Worm (Caenorhabditis elegans) whole organism, early embryonic: ENCODE results near the gene nhr-88.

Experiments used
- B0310.2 ChIP-seq: sonication (generic microtip); optimal IDR thresholded peaks from 2 replicates; lab custom pipeline; 2016; ENCODE audit warnings: mild to moderate bottlenecking, missing genetic modification characterization, missing compliant biosample characterization
- F13C5.2 ChIP-seq: sonication (generic microtip); optimal IDR thresholded peaks from 2 replicates; lab custom pipeline; 2017; ENCODE audit warnings: mild to moderate bottlenecking, missing genetic modification characterization, inconsistent platforms, missing compliant biosample characterization
- aly-1 ChIP-seq: sonication (generic microtip); optimal IDR thresholded peaks from 2 replicates; lab custom pipeline; 2016; ENCODE audit warnings: missing genetic modification characterization, missing compliant biosample characterization
- ceh-13 ChIP-seq: fragments of 200-800 bp; sonication (Bioruptor generic); optimal IDR thresholded peaks from 2 replicates; lab custom pipeline; 2018; ENCODE audit warnings: mild to moderate bottlenecking, missing genetic modification characterization, missing compliant biosample characterization
- ceh-36 ChIP-seq: sonication (generic microtip); optimal IDR thresholded peaks from 2 replicates; lab custom pipeline; 2016; ENCODE audit warnings: missing genetic modification characterization, inconsistent platforms, missing compliant biosample characterization
- ets-7 ChIP-seq: sonication (generic microtip); optimal IDR thresholded peaks from 2 replicates; lab custom pipeline; 2016; ENCODE audit warnings: missing genotype, missing genetic modification characterization, missing compliant biosample characterization
- flt-1 ChIP-seq: fragments of 200-800 bp; sonication (Bioruptor generic); IDR thresholded peaks from 2 replicates; pipeline ENCODE4 v1.3.6; 2022; ENCODE audit warnings: missing genetic modification characterization, missing compliant biosample characterization
- hmbx-1 ChIP-seq: sonication (generic microtip); optimal IDR thresholded peaks from 2 replicates; lab custom pipeline; 2016; ENCODE audit warnings: mild to moderate bottlenecking, missing genetic modification characterization, missing compliant biosample characterization
- hmg-4 ChIP-seq: fragments of 200-800 bp; sonication (Bioruptor generic); optimal IDR thresholded peaks from 2 replicates; lab custom pipeline; 2018; ENCODE audit warnings: mild to moderate bottlenecking, missing genetic modification characterization, missing compliant biosample characterization
- hnd-1 ChIP-seq: sonication (generic microtip); optimal IDR thresholded peaks from 2 replicates; lab custom pipeline; 2016; ENCODE audit warnings: missing genetic modification characterization, missing compliant biosample characterization
- pes-1 ChIP-seq: fragments of 200-800 bp; sonication (Bioruptor generic); IDR thresholded peaks from 2 replicates; pipeline ENCODE4 v1.3.6; 2022; ENCODE audit warnings: missing genetic modification reagents, missing genetic modification characterization, missing compliant biosample characterization
- scrt-1 ChIP-seq: fragments of 200-800 bp; sonication (Bioruptor generic); IDR thresholded peaks from 2 replicates; pipeline ENCODE4 v1.3.6; 2022; ENCODE audit warnings: missing genetic modification characterization, missing compliant biosample characterization
- sea-1 ChIP-seq: fragments of 200-800 bp; sonication (Bioruptor generic); conservative IDR thresholded peaks from 2 replicates; pipeline ENCODE4 v1.3.6; 2022; ENCODE audit warnings: missing genetic modification characterization, missing compliant biosample characterization
- tbx-11 ChIP-seq: fragments of 200-800 bp; sonication (Bioruptor generic); IDR thresholded peaks from 2 replicates; pipeline ENCODE4 v1.3.6; 2022; ENCODE audit warnings: missing genetic modification characterization, missing compliant biosample characterization
- tbx-37 ChIP-seq: fragments of 200-800 bp; sonication (Bioruptor generic); conservative IDR thresholded peaks from 2 replicates; pipeline ENCODE4 v1.3.6; 2022; ENCODE audit warnings: missing genetic modification reagents, missing genetic modification characterization, missing compliant biosample characterization
- tra-4 ChIP-seq: sonication (generic microtip); optimal IDR thresholded peaks from 2 replicates; lab custom pipeline; 2017; ENCODE audit warnings: missing genetic modification characterization, missing compliant biosample characterization

The nhr-88 gene

ce11 chrII:3008400-3008799, 32.0 kb downstream of the nhr-88 start, which contains the start of gene sdz-5:
sdz-5 (plus strand) TSS chrII:3008700.
- TF ChIP-seq hnd-1 (tag; lab: Kevin White, UChicago) (no peak), hmbx-1 (tag; lab: Kevin White, UChicago) (no peak), tbx-11 (no peak), pes-1 (GFP tag; lab: Robert Waterston, UW) (no peak)

- TF ChIP-seq hmg-4 (GFP tag; lab: Kevin White, UChicago) (no peak), B0310.2 (tag; lab: Kevin White, UChicago) (no peak), hnd-1 (tag; lab: Kevin White, UChicago) (no peak), flt-1 (GFP tag; lab: Robert Waterston, UW) (no peak), tbx-37 (GFP tag; lab: Robert Waterston, UW) (no peak), tra-4 (tag; lab: Kevin White, UChicago) (no peak), sea-1 (GFP tag; lab: Robert Waterston, UW) (no peak)
Measured at ce11 chrII:3012133-3012532, 35.7 kb downstream of the nhr-88 start, which contains the start of gene C41H7.9. C41H7.9 (minus strand) TSS chrII:3012233.

ce11 chrII:3014196-3014849, 37.9 kb downstream of the nhr-88 start, which contains the start of gene C41H7.2:
C41H7.2 (plus strand) TSS chrII:3014817.
- TF ChIP-seq ets-7 (tag; lab: Kevin White, UChicago) (no peak), pes-1 (GFP tag; lab: Robert Waterston, UW) (no peak), ceh-13 (GFP tag; lab: Kevin White, UChicago) (no peak)

- no peak for TF ChIP-seq aly-1 (tag; lab: Kevin White, UChicago)
- no peak for TF ChIP-seq ceh-36 (tag; lab: Kevin White, UChicago)
- no peak for TF ChIP-seq F13C5.2 (tag; lab: Kevin White, UChicago)
- no peak for TF ChIP-seq hnd-1 (tag; lab: Kevin White, UChicago)
- no peak for TF ChIP-seq tbx-11
- no peak for TF ChIP-seq sea-1 (GFP tag; lab: Robert Waterston, UW)
- no peak for TF ChIP-seq tra-4 (tag; lab: Kevin White, UChicago)
- TF ChIP-seq pes-1 (GFP tag; lab: Robert Waterston, UW) = no peak
Measured at ce11 chrII:3019807-3020206, 43.4 kb downstream of the nhr-88 start, which contains the start of gene clec-3. clec-3 (minus strand) TSS chrII:3019907.

- TF ChIP-seq tra-4 (tag; lab: Kevin White, UChicago) (no peak), B0310.2 (tag; lab: Kevin White, UChicago) (no peak), tbx-37 (GFP tag; lab: Robert Waterston, UW) (no peak), ceh-36 (tag; lab: Kevin White, UChicago) (no peak), sea-1 (GFP tag; lab: Robert Waterston, UW) (no peak), F13C5.2 (tag; lab: Kevin White, UChicago) (no peak), aly-1 (tag; lab: Kevin White, UChicago) (no peak)
Measured at ce11 chrII:3020899-3021298, 44.5 kb downstream of the nhr-88 start.

- TF ChIP-seq F13C5.2 (tag; lab: Kevin White, UChicago) = no peak
- no peak for TF ChIP-seq B0310.2 (tag; lab: Kevin White, UChicago)
Measured at ce11 chrII:3023381-3023935, 47.0 kb downstream of the nhr-88 start, which contains the start of gene clec-2. clec-2 (minus strand) TSS chrII:3023431.

ce11 chrII:3024655-3025054, 48.2 kb downstream of the nhr-88 start:
- no peak for TF ChIP-seq ets-7 (tag; lab: Kevin White, UChicago)
- TF ChIP-seq tbx-11 = no peak
- TF ChIP-seq hmbx-1 (tag; lab: Kevin White, UChicago) = no peak
- no peak for TF ChIP-seq hmg-4 (GFP tag; lab: Kevin White, UChicago)
- no peak for TF ChIP-seq tra-4 (tag; lab: Kevin White, UChicago)
- no peak for TF ChIP-seq F13C5.2 (tag; lab: Kevin White, UChicago)
- TF ChIP-seq tbx-37 (GFP tag; lab: Robert Waterston, UW) = no peak
- TF ChIP-seq hnd-1 (tag; lab: Kevin White, UChicago) = no peak
- no peak for TF ChIP-seq scrt-1 (GFP tag; lab: Robert Waterston, UW)
- no peak for TF ChIP-seq flt-1 (GFP tag; lab: Robert Waterston, UW)
- TF ChIP-seq ceh-13 (GFP tag; lab: Kevin White, UChicago) = no peak
- TF ChIP-seq ceh-36 (tag; lab: Kevin White, UChicago) = no peak
- TF ChIP-seq B0310.2 (tag; lab: Kevin White, UChicago) = no peak

ce11 chrII:3028264-3028663, 51.8 kb downstream of the nhr-88 start:
- TF ChIP-seq pes-1 (GFP tag; lab: Robert Waterston, UW) = no peak

ce11 chrII:3030416-3030815, 54.0 kb downstream of the nhr-88 start:
- TF ChIP-seq scrt-1 (GFP tag; lab: Robert Waterston, UW) (no peak), hnd-1 (tag; lab: Kevin White, UChicago) (no peak), B0310.2 (tag; lab: Kevin White, UChicago) (no peak), ets-7 (tag; lab: Kevin White, UChicago) (no peak), F13C5.2 (tag; lab: Kevin White, UChicago) (no peak), tbx-37 (GFP tag; lab: Robert Waterston, UW) (no peak), tbx-11 (no peak), sea-1 (GFP tag; lab: Robert Waterston, UW) (no peak), flt-1 (GFP tag; lab: Robert Waterston, UW) (no peak), hmbx-1 (tag; lab: Kevin White, UChicago) (no peak), hmg-4 (GFP tag; lab: Kevin White, UChicago) (no peak), aly-1 (tag; lab: Kevin White, UChicago) (no peak), ceh-36 (tag; lab: Kevin White, UChicago) (no peak)
